Worm (Caenorhabditis elegans): ENCODE measurements around the gene gly-6.
A peak's percentile ranks its signal among the peaks of the same experiment; 100 is the strongest.

gly-6 gene

DNA sequence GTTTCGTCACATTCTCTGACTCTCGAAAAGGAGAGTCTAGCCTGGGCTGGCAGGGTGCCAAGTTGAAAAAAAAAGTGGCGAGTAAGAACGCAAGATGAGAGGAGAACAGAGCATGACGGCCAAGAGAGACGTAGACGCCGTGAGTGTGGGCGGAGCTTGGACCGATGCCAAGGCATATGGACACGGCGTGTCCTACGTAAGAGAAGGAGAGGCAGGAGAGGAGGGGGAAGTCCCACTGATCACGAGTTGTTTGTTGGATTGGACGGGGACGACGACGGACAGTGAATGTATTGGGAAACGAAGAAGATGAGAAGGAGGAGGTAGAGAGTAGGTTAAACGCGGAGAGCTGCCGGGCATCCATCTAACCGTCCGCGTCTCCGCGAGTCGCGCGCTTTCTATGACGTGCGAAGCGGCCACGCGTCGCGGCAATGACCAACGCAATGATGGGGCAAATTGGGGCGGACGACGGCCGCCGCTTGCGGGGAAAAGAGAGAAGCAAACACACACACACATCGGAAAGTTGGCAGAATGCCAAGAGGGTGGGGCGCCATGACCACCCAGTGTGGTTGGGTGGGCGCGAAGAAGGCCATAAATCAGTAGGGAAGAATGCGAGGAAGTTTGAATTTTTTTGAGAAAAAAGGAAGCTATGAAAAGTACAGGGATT, 48.9 kb downstream of the gly-6 start:
- peak; percentile 79 for TF ChIP-seq sdc-2 (tag; optimal IDR thresholded peaks at IDR 0.05)
- peak; percentile 81 for TF ChIP-seq syd-9 (tag; optimal IDR thresholded peaks at IDR 0.05)
- TF ChIP-seq nfya-1 (tag; optimal IDR thresholded peaks at IDR 0.05) = peak; percentile 99
- TF ChIP-seq elt-2 (tag; optimal IDR thresholded peaks at IDR 0.05) = peak; percentile 73
- peak; percentile 91 for TF ChIP-seq ceh-14 (tag; optimal IDR thresholded peaks at IDR 0.05)
- peak; percentile 48 for TF ChIP-seq che-1 (tag; optimal IDR thresholded peaks at IDR 0.05)
- no peak for TF ChIP-seq ceh-48 (tag; optimal IDR thresholded peaks at IDR 0.05)
- TF ChIP-seq unc-3 (GFP tag; conservative IDR thresholded peaks at IDR 0.05) = no peak
- TF ChIP-seq unc-3 (tag; optimal IDR thresholded peaks at IDR 0.05) = peak; percentile 74
- peak; percentile 76 for TF ChIP-seq ceh-19 (GFP tag; optimal IDR thresholded peaks at IDR 0.05)
- TF ChIP-seq ceh-2 (tag; optimal IDR thresholded peaks at IDR 0.05) = peak; percentile 90
- peak; percentile 97 for TF ChIP-seq ceh-34 (tag; optimal IDR thresholded peaks at IDR 0.05)
- no peak for TF ChIP-seq sox-4 (tag; optimal IDR thresholded peaks at IDR 0.05)
- TF ChIP-seq lim-6 (tag; optimal IDR thresholded peaks at IDR 0.05) = peak; percentile 72
- TF ChIP-seq lin-11 (tag; optimal IDR thresholded peaks at IDR 0.05) = no peak
- peak; percentile 88 for TF ChIP-seq T23F11.4 (GFP tag; optimal IDR thresholded peaks at IDR 0.05)
- TF ChIP-seq mec-3 (tag; optimal IDR thresholded peaks at IDR 0.05; ENCODE audit: borderline replicate concordance) = peak; percentile 65
- peak; percentile 77 for TF ChIP-seq ets-4 (tag; optimal IDR thresholded peaks at IDR 0.05)
- peak; percentile 63 for TF ChIP-seq dve-1 (tag; optimal IDR thresholded peaks at IDR 0.05)
- TF ChIP-seq pat-9 (tag; optimal IDR thresholded peaks at IDR 0.05) = peak; percentile 67
- peak; percentile 97 for TF ChIP-seq ref-2 (tag; optimal IDR thresholded peaks at IDR 0.05)
- TF ChIP-seq ceh-9 (tag; optimal IDR thresholded peaks at IDR 0.05) = no peak
- peak; percentile 98 for TF ChIP-seq tbx-2 (tag; optimal IDR thresholded peaks at IDR 0.05)
- TF ChIP-seq hlh-8 (tag; optimal IDR thresholded peaks at IDR 0.05) = peak; percentile 80
- TF ChIP-seq K09A11.1 (tag; optimal IDR thresholded peaks at IDR 0.05; ENCODE audit: insufficient read depth) = peak; percentile 14
- peak; percentile 94 for TF ChIP-seq unc-42 (tag; optimal IDR thresholded peaks at IDR 0.05)
- peak; percentile 46 for TF ChIP-seq fax-1 (tag; optimal IDR thresholded peaks at IDR 0.05)
- TF ChIP-seq pha-4 (tag; optimal IDR thresholded peaks at IDR 0.05) = no peak
- TF ChIP-seq hlh-13 (GFP tag; optimal IDR thresholded peaks at IDR 0.05) = no peak
- TF ChIP-seq sox-2 (GFP tag; IDR thresholded peaks at IDR 0.05) = no peak; the same call in 1 of the 2 replicates
- TF ChIP-seq hlh-6 (tag; optimal IDR thresholded peaks at IDR 0.05) = no peak
- TF ChIP-seq C08G9.2 (tag; optimal IDR thresholded peaks at IDR 0.05) = peak; percentile 67
- peak; percentile 74 for TF ChIP-seq pqm-1 (tag; optimal IDR thresholded peaks at IDR 0.05)
- TF ChIP-seq unc-55 (GFP tag; optimal IDR thresholded peaks at IDR 0.05) = peak; percentile 98
- TF ChIP-seq unc-86 (tag; optimal IDR thresholded peaks at IDR 0.05) = peak; percentile 40
- TF ChIP-seq fkh-10 (GFP tag; optimal IDR thresholded peaks at IDR 0.05) = no peak
- TF ChIP-seq madf-2 (tag; optimal IDR thresholded peaks at IDR 0.05) = peak; percentile 69
- TF ChIP-seq C38D4.7 (GFP tag; optimal IDR thresholded peaks at IDR 0.05) = no peak
- TF ChIP-seq ceh-30 (tag; optimal IDR thresholded peaks at IDR 0.05) = no peak
- no peak for TF ChIP-seq odd-2 (tag; optimal IDR thresholded peaks at IDR 0.05)
- TF ChIP-seq hlh-30 (tag; optimal IDR thresholded peaks at IDR 0.05; ENCODE audit: insufficient read depth) = peak; percentile 99
- peak; percentile 86 for TF ChIP-seq pha-2 (tag; optimal IDR thresholded peaks at IDR 0.05)
- peak; percentile 99 for TF ChIP-seq ceh-18 (tag; optimal IDR thresholded peaks at IDR 0.05)
- no peak for TF ChIP-seq ceh-45 (GFP tag; IDR thresholded peaks at IDR 0.05)
- TF ChIP-seq pag-3 (tag; optimal IDR thresholded peaks at IDR 0.05; ENCODE audit: borderline replicate concordance) = peak; percentile 34
- TF ChIP-seq ceh-24 (tag; optimal IDR thresholded peaks at IDR 0.05) = no peak
- TF ChIP-seq ztf-16 (tag; optimal IDR thresholded peaks at IDR 0.05) = peak; percentile 14
- peak; percentile 98 for TF ChIP-seq F13H6.1 (tag; optimal IDR thresholded peaks at IDR 0.05)
- no peak for TF ChIP-seq hlh-15 (tag; optimal IDR thresholded peaks at IDR 0.05)
- no peak for TF ChIP-seq elt-4 (tag; optimal IDR thresholded peaks at IDR 0.05)
- peak; percentile 60 for TF ChIP-seq ceh-6 (GFP tag; optimal IDR thresholded peaks at IDR 0.05)
